In the genomic region with DNA sequence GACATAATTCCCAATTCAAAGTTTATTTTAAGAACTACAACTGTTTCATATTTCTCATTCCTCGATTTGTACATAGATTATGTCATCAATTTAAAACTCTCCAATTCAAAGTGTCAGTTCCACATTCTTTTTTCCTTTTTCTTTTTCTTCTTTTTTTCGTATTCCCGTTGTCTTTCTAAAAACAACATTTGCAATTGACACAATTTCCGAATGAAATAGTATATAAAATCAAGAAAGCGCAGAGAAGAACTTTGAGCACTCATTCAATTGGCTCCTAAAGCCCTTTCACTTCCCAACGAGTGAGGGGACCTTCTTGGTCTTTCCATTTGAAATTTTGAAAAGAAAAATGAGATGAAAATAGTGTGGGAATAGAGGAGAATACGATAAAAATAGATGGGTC, we compare ENCODE assay signal across 5 worm cellular contexts.
TF ChIP-seq lines count a peak whose summit lies in the region.

No protein-coding gene starts in this region.

TF ChIP-seq in whole organism, L1 larva, 84 proteins besides CTCF, POLR2A, EP300 and RAD21:
- TF ChIP-seq efl-1 (optimal IDR thresholded peaks at IDR 0.05; lab: Kevin White, UChicago) = peak in 1 of 2 experiments; percentile 3
- no peak for TF ChIP-seq efl-1 (GFP tag; optimal IDR thresholded peaks at IDR 0.05 in 1 of 2; lab: Kevin White, UChicago)
- no peak for TF ChIP-seq egl-13 (tag; optimal IDR thresholded peaks at IDR 0.05; lab: Kevin White, UChicago)
- TF ChIP-seq tbx-2 (tag; optimal IDR thresholded peaks at IDR 0.05; lab: Kevin White, UChicago) = no peak
- no peak for TF ChIP-seq nhr-19 (GFP tag; conservative IDR thresholded peaks at IDR 0.05; lab: Robert Waterston, UW)
- peak; percentile 56 for TF ChIP-seq fkh-10 (GFP tag; optimal IDR thresholded peaks at IDR 0.05; lab: Kevin White, UChicago)
- peak; percentile 56 for TF ChIP-seq lin-14 (GFP tag; optimal IDR thresholded peaks at IDR 0.05; lab: Kevin White, UChicago)
- no peak for TF ChIP-seq isw-1 (GFP tag; IDR thresholded peaks at IDR 0.05; lab: Robert Waterston, UW)
- TF ChIP-seq dsc-1 (tag; optimal IDR thresholded peaks at IDR 0.05; lab: Kevin White, UChicago) = no peak
- no peak for TF ChIP-seq swsn-7 (tag; optimal IDR thresholded peaks at IDR 0.05; lab: Kevin White, UChicago)
- TF ChIP-seq nhr-85 (tag; lab: Kevin White, UChicago) = no peak

TF ChIP-seq in whole organism, L2 larva, 48 proteins besides CTCF, POLR2A, EP300 and RAD21:
- TF ChIP-seq lin-39 (tag; optimal IDR thresholded peaks at IDR 0.05; lab: Kevin White, UChicago) = peak; percentile 11
- peak; percentile 0 for TF ChIP-seq zag-1 (tag; optimal IDR thresholded peaks at IDR 0.05; lab: Kevin White, UChicago)
- no peak for TF ChIP-seq mdl-1 (tag; optimal IDR thresholded peaks at IDR 0.05; lab: Kevin White, UChicago)

TF ChIP-seq in whole organism, L4 larva, 104 proteins besides CTCF, POLR2A, EP300 and RAD21:
- TF ChIP-seq fkh-10 (GFP tag; optimal IDR thresholded peaks at IDR 0.05; lab: Kevin White, UChicago) (peak; percentile 25), aha-1 (tag; lab: Kevin White, UChicago) (no peak), ces-1 (GFP tag; optimal IDR thresholded peaks at IDR 0.05; lab: Kevin White, UChicago) (no peak)

TF ChIP-seq in whole organism, late embryonic, 69 proteins besides CTCF, POLR2A, EP300 and RAD21:
- TF ChIP-seq zip-5 (tag; optimal IDR thresholded peaks at IDR 0.05; lab: Kevin White, UChicago) (no peak), fax-1 (tag; optimal IDR thresholded peaks at IDR 0.05; lab: Kevin White, UChicago) (no peak), unc-3 (GFP tag; conservative IDR thresholded peaks at IDR 0.05; lab: Robert Waterston, UW) (no peak), unc-3 (tag; optimal IDR thresholded peaks at IDR 0.05; lab: Kevin White, UChicago) (no peak), unc-42 (tag; optimal IDR thresholded peaks at IDR 0.05; lab: Kevin White, UChicago) (peak; percentile 27)

TF ChIP-seq in whole organism, mixed stage, embryonic, 35 proteins besides CTCF, POLR2A, EP300 and RAD21:
- TF ChIP-seq flh-1 (GFP tag; optimal IDR thresholded peaks at IDR 0.05; lab: Kevin White, UChicago) (no peak), nhr-12 (tag; optimal IDR thresholded peaks at IDR 0.05; lab: Kevin White, UChicago) (no peak), elt-3 (tag; optimal IDR thresholded peaks at IDR 0.05; lab: Kevin White, UChicago) (no peak), snpc-4 (tag; optimal IDR thresholded peaks at IDR 0.05; lab: Kevin White, UChicago) (no peak), unc-120 (tag; optimal IDR thresholded peaks at IDR 0.05; lab: Kevin White, UChicago; ENCODE audit: poor library complexity, severe bottlenecking) (no peak), ztf-11 (tag; optimal IDR thresholded peaks at IDR 0.05; lab: Kevin White, UChicago) (no peak), ces-1 (GFP tag; optimal IDR thresholded peaks at IDR 0.05; lab: Kevin White, UChicago) (peak; percentile 74), nhr-2 (tag; optimal IDR thresholded peaks at IDR 0.05; lab: Kevin White, UChicago) (no peak)
